Worm (Caenorhabditis elegans): ENCODE results near the gene flp-5.

- TF ChIP-seq ama-1 (optimal IDR thresholded peaks at IDR 0.05), result no peak
- no peak for TF ChIP-seq skn-1 (tag; optimal IDR thresholded peaks at IDR 0.05)
- TF ChIP-seq ZK546.5 (tag; optimal IDR thresholded peaks at IDR 0.05), result no peak
- no peak for TF ChIP-seq egl-27 (tag; optimal IDR thresholded peaks at IDR 0.05)
- peak; percentile 75 for TF ChIP-seq fos-1 (tag; optimal IDR thresholded peaks at IDR 0.05)
- TF ChIP-seq blmp-1 (tag; optimal IDR thresholded peaks at IDR 0.05; ENCODE audit: insufficient read depth), result no peak
These were observed 35.8 kb downstream of the flp-5 start for ce11 chrX:8563663-8564450.

All from whole organism, L2 larva.